Worm (Caenorhabditis elegans): ENCODE data around the gene nhr-105.
A peak's percentile ranks its signal among the peaks of the same experiment; 100 is the strongest.

The nhr-105 gene

ce11 chrIV:7083382-7083784, 33.4 kb downstream of the nhr-105 start, which contains the start of gene Y43B11AR.3:
Y43B11AR.3 (minus strand) TSS chrIV:7083716.
- peak; percentile 46 for TF ChIP-seq ama-1 (optimal IDR thresholded peaks at IDR 0.05)
- no peak for TF ChIP-seq sma-3 (GFP tag; optimal IDR thresholded peaks at IDR 0.05)
- TF ChIP-seq nhr-11 (tag; optimal IDR thresholded peaks at IDR 0.05), result peak; percentile 33
- no peak for TF ChIP-seq ceh-82 (tag; optimal IDR thresholded peaks at IDR 0.05)
- no peak for TF ChIP-seq R02D3.7 (tag; optimal IDR thresholded peaks at IDR 0.05)
- TF ChIP-seq nhr-25 (tag; optimal IDR thresholded peaks at IDR 0.05), result no peak

- no peak for TF ChIP-seq ztf-1 (GFP tag; conservative IDR thresholded peaks at IDR 0.05)
- TF ChIP-seq lin-11 (tag; optimal IDR thresholded peaks at IDR 0.05), result no peak
- no peak for TF ChIP-seq ztf-4 (tag; optimal IDR thresholded peaks at IDR 0.05)
- no peak for TF ChIP-seq unc-55 (GFP tag; optimal IDR thresholded peaks at IDR 0.05)
- TF ChIP-seq ztf-11 (tag; optimal IDR thresholded peaks at IDR 0.05), result no peak
- no peak for TF ChIP-seq nhr-77 (tag; optimal IDR thresholded peaks at IDR 0.05)
- TF ChIP-seq snpc-4 (tag; optimal IDR thresholded peaks at IDR 0.05), result no peak
- TF ChIP-seq ceh-82 (tag; optimal IDR thresholded peaks at IDR 0.05), result no peak
- no peak for TF ChIP-seq egl-27 (tag; optimal IDR thresholded peaks at IDR 0.05)
- TF ChIP-seq elt-3 (tag; optimal IDR thresholded peaks at IDR 0.05), result no peak
- no peak for TF ChIP-seq sem-4 (tag; optimal IDR thresholded peaks at IDR 0.05)
- TF ChIP-seq ceh-16 (tag; optimal IDR thresholded peaks at IDR 0.05), result no peak
- TF ChIP-seq fos-1 (tag; optimal IDR thresholded peaks at IDR 0.05), result no peak
- no peak for TF ChIP-seq mab-5 (tag; optimal IDR thresholded peaks at IDR 0.05)
- TF ChIP-seq aly-2 (tag; optimal IDR thresholded peaks at IDR 0.05), result no peak
- no peak for TF ChIP-seq elt-1 (tag; optimal IDR thresholded peaks at IDR 0.05)
These were observed 34.0 kb downstream of the nhr-105 start for ce11 chrIV:7083976-7084375.

ce11 chrIV:7084632-7085160, 34.7 kb downstream of the nhr-105 start, which contains the start of gene rps-4:
rps-4 (minus strand) TSS chrIV:7084682.
- TF ChIP-seq R02D3.7 (tag; optimal IDR thresholded peaks at IDR 0.05), result peak; percentile 36
- peak; percentile 63 for TF ChIP-seq egl-27 (tag; optimal IDR thresholded peaks at IDR 0.05)
- TF ChIP-seq lin-13 (GFP tag; optimal IDR thresholded peaks at IDR 0.05), result peak; percentile 90
- TF ChIP-seq mbf-1 (tag; optimal IDR thresholded peaks at IDR 0.05), result no peak
- TF ChIP-seq F13H6.1 (tag; optimal IDR thresholded peaks at IDR 0.05), result peak; percentile 79
- TF ChIP-seq nhr-12 (tag; optimal IDR thresholded peaks at IDR 0.05), result no peak
- no peak for TF ChIP-seq aly-2 (tag; optimal IDR thresholded peaks at IDR 0.05)
- no peak for TF ChIP-seq dmd-4 (tag; optimal IDR thresholded peaks at IDR 0.05)
- no peak for TF ChIP-seq ceh-82 (tag; optimal IDR thresholded peaks at IDR 0.05)
- TF ChIP-seq zag-1 (tag; optimal IDR thresholded peaks at IDR 0.05), result peak; percentile 59
- TF ChIP-seq elt-1 (tag; optimal IDR thresholded peaks at IDR 0.05), result no peak
- peak; percentile 17 for TF ChIP-seq skn-1 (tag; optimal IDR thresholded peaks at IDR 0.05)
- peak; percentile 90 for TF ChIP-seq gmeb-1 (tag; optimal IDR thresholded peaks at IDR 0.05)
- peak; percentile 92 for TF ChIP-seq crh-2 (tag; optimal IDR thresholded peaks at IDR 0.05)
- TF ChIP-seq unc-62 (GFP tag; optimal IDR thresholded peaks at IDR 0.05), result no peak
- no peak for TF ChIP-seq ztf-1 (GFP tag; conservative IDR thresholded peaks at IDR 0.05)
- TF ChIP-seq nhr-23 (tag; optimal IDR thresholded peaks at IDR 0.05), result no peak
- TF ChIP-seq ztf-4 (tag; optimal IDR thresholded peaks at IDR 0.05), result peak; percentile 41
- TF ChIP-seq ZK546.5 (tag; optimal IDR thresholded peaks at IDR 0.05), result peak; percentile 35
- peak; percentile 75 for TF ChIP-seq sma-9 (GFP tag; optimal IDR thresholded peaks at IDR 0.05)
- TF ChIP-seq sma-9 (tag; optimal IDR thresholded peaks at IDR 0.05), result no peak
- TF ChIP-seq lin-39 (tag; optimal IDR thresholded peaks at IDR 0.05), result no peak
- peak; percentile 82 for TF ChIP-seq nhr-21 (tag; optimal IDR thresholded peaks at IDR 0.05)
- TF ChIP-seq nhr-129 (tag; optimal IDR thresholded peaks at IDR 0.05), result peak; percentile 84
- no peak for TF ChIP-seq alr-1 (tag; optimal IDR thresholded peaks at IDR 0.05)
- TF ChIP-seq fos-1 (tag; optimal IDR thresholded peaks at IDR 0.05), result peak; percentile 85
- TF ChIP-seq nhr-77 (tag; optimal IDR thresholded peaks at IDR 0.05), result no peak
- TF ChIP-seq lsy-2 (tag; optimal IDR thresholded peaks at IDR 0.05), result peak; percentile 78 to 95
- TF ChIP-seq ama-1 (optimal IDR thresholded peaks at IDR 0.05), result peak; percentile 71
- TF ChIP-seq snpc-4 (tag; optimal IDR thresholded peaks at IDR 0.05), result peak; percentile 78
- peak; percentile 95 for TF ChIP-seq C34F6.9 (tag; optimal IDR thresholded peaks at IDR 0.05)
- no peak for TF ChIP-seq nhr-11 (tag; optimal IDR thresholded peaks at IDR 0.05)
- peak; percentile 88 for TF ChIP-seq sma-3 (GFP tag; optimal IDR thresholded peaks at IDR 0.05)
- TF ChIP-seq nhr-6 (tag; optimal IDR thresholded peaks at IDR 0.05), result peak; percentile 66
- no peak for TF ChIP-seq peb-1 (tag; optimal IDR thresholded peaks at IDR 0.05)
- TF ChIP-seq sem-4 (tag; optimal IDR thresholded peaks at IDR 0.05), result peak; percentile 79
- TF ChIP-seq nhr-10 (tag; optimal IDR thresholded peaks at IDR 0.05), result peak; percentile 23
- peak; percentile 43 for TF ChIP-seq blmp-1 (tag; optimal IDR thresholded peaks at IDR 0.05; ENCODE audit: insufficient read depth)
- TF ChIP-seq nhr-25 (tag; optimal IDR thresholded peaks at IDR 0.05), result peak; percentile 93
- no peak for TF ChIP-seq Y55F3AM.14 (GFP tag; optimal IDR thresholded peaks at IDR 0.05)
- peak; percentile 87 for TF ChIP-seq lin-11 (tag; optimal IDR thresholded peaks at IDR 0.05)
- no peak for TF ChIP-seq elt-3 (tag; optimal IDR thresholded peaks at IDR 0.05)
- peak; percentile 92 for TF ChIP-seq unc-55 (GFP tag; optimal IDR thresholded peaks at IDR 0.05)
- no peak for TF ChIP-seq unc-39 (tag; optimal IDR thresholded peaks at IDR 0.05)
- TF ChIP-seq mab-5 (tag; optimal IDR thresholded peaks at IDR 0.05), result peak; percentile 79
- no peak for TF ChIP-seq nhr-237 (tag; optimal IDR thresholded peaks at IDR 0.05)
- TF ChIP-seq ceh-16 (tag; optimal IDR thresholded peaks at IDR 0.05), result peak; percentile 16

Data from whole organism, L2 larva.